Fruit fly (Drosophila melanogaster) whole organism, embryonic: Measurements from ENCODE around the gene CG10700.
A peak's percentile ranks its signal among the peaks of the same experiment; 100 is the strongest.

Experiments
- Aef1 ChIP-seq: fragments of 200-800 bp; sonication (Bioruptor generic); IDR thresholded peaks from 3 replicates; pipeline ENCODE4 v1.3.6; 2022; ENCODE audit warnings: missing biosample characterization, missing genetic modification characterization
- Atf-2 ChIP-seq: fragments of 200-800 bp; sonication (Bioruptor generic); optimal IDR thresholded peaks from 2 replicates; lab custom pipeline; 2016; ENCODE audit warnings: missing biosample characterization, missing genetic modification characterization
- Atf3 ChIP-seq: fragments of 200-800 bp; sonication (Bioruptor generic); optimal IDR thresholded peaks from 3 replicates; lab custom pipeline; 2016; ENCODE audit warnings: missing biosample characterization, missing genetic modification characterization
- Atf6 ChIP-seq: fragments of 200-800 bp; sonication (Bioruptor generic); IDR thresholded peaks from 2 replicates; pipeline ENCODE4 v1.3.6; 2022; ENCODE audit warnings: missing biosample characterization, missing genetic modification characterization
- CG10321 ChIP-seq: fragments of 200-800 bp; sonication (Bioruptor generic); IDR thresholded peaks from 2 replicates; pipeline ENCODE4 v1.3.6; 2022; ENCODE audit warnings: missing biosample characterization, missing genetic modification characterization
- CG11398 ChIP-seq: fragments of 200-800 bp; sonication (Bioruptor generic); optimal IDR thresholded peaks from 2 replicates; lab custom pipeline; 2016; ENCODE audit warnings: missing biosample characterization, missing genetic modification characterization
- CG12659 ChIP-seq: fragments of 200-800 bp; sonication (Bioruptor generic); optimal IDR thresholded peaks from 3 replicates; lab custom pipeline; 2017; ENCODE audit warnings: mild to moderate bottlenecking, missing biosample characterization, missing genetic modification reagents, missing genetic modification characterization
- CG13123 ChIP-seq: fragments of 200-800 bp; sonication (Bioruptor generic); optimal IDR thresholded peaks from 2 replicates; lab custom pipeline; 2016; ENCODE audit warnings: missing biosample characterization, missing genetic modification characterization
- CG13424 ChIP-seq: fragments of 200-800 bp; sonication (Bioruptor generic); optimal IDR thresholded peaks from 2 replicates; lab custom pipeline; 2019; ENCODE audit warnings: missing biosample characterization, mild to moderate bottlenecking, missing genetic modification characterization, moderate library complexity
- CG13624 ChIP-seq: fragments of 200-800 bp; sonication (Bioruptor generic); optimal IDR thresholded peaks from 2 replicates; lab custom pipeline; 2016; ENCODE audit warnings: missing biosample characterization, missing genetic modification characterization
- CG13775 ChIP-seq: fragments of 200-800 bp; sonication (Bioruptor generic); optimal IDR thresholded peaks from 3 replicates; lab custom pipeline; 2017; ENCODE audit warnings: missing biosample characterization, mild to moderate bottlenecking, missing genetic modification characterization
- CG15696 ChIP-seq: fragments of 200-800 bp; sonication (Bioruptor generic); optimal IDR thresholded peaks from 2 replicates; lab custom pipeline; 2019; ENCODE audit warnings: missing biosample characterization, mild to moderate bottlenecking, missing genetic modification characterization, moderate library complexity
- CG16813 ChIP-seq: fragments of 200-800 bp; sonication (Bioruptor generic); IDR thresholded peaks from 3 replicates; pipeline ENCODE4 v1.3.6; 2022; ENCODE audit warnings: missing biosample characterization, missing genetic modification characterization; ENCODE audit not compliant: partially characterized antibody
- CG16863 ChIP-seq: fragments of 200-800 bp; sonication (Bioruptor generic); optimal IDR thresholded peaks from 3 replicates; lab custom pipeline; 2016; ENCODE audit warnings: missing biosample characterization, missing genetic modification characterization
- CG17361 ChIP-seq: fragments of 200-800 bp; sonication (Bioruptor generic); IDR thresholded peaks from 3 replicates; pipeline ENCODE4 v1.3.6; 2022; ENCODE audit warnings: missing biosample characterization, missing genetic modification characterization
- CG17385 ChIP-seq: fragments of 200-800 bp; sonication (Bioruptor generic); optimal IDR thresholded peaks from 3 replicates; lab custom pipeline; 2018; ENCODE audit warnings: missing biosample characterization, mild to moderate bottlenecking, missing genetic modification characterization
- CG2875 ChIP-seq: fragments of 200-800 bp; sonication (Bioruptor generic); optimal IDR thresholded peaks from 2 replicates; lab custom pipeline; 2017; ENCODE audit warnings: missing biosample characterization, mild to moderate bottlenecking, missing genetic modification characterization, missing genetic modification reagents
- CG34376 ChIP-seq: fragments of 200-800 bp; sonication (Bioruptor generic); optimal IDR thresholded peaks from 2 replicates; lab custom pipeline; 2018; ENCODE audit warnings: missing biosample characterization, mild to moderate bottlenecking, missing genetic modification characterization
- CG3995 ChIP-seq: fragments of 200-800 bp; sonication (Bioruptor generic); optimal IDR thresholded peaks from 3 replicates; lab custom pipeline; 2016; ENCODE audit warnings: missing biosample characterization, missing genetic modification characterization
- CG7839 ChIP-seq: fragments of 200-800 bp; sonication (Bioruptor generic); optimal IDR thresholded peaks from 3 replicates; lab custom pipeline; 2018; ENCODE audit warnings: missing biosample characterization, mild to moderate bottlenecking, missing genetic modification characterization, moderate library complexity
- CG8478 ChIP-seq: fragments of >200 bp; optimal IDR thresholded peaks from 2 replicates; lab custom pipeline; 2018
- CG9932 ChIP-seq: fragments of 200-800 bp; sonication (Bioruptor generic); IDR thresholded peaks from 2 replicates; pipeline ENCODE4 v1.3.6; 2022; ENCODE audit warnings: missing biosample characterization, missing genetic modification characterization
- Dad ChIP-seq: fragments of 200-800 bp; sonication (Bioruptor generic); optimal IDR thresholded peaks from 3 replicates; lab custom pipeline; 2016; ENCODE audit warnings: missing biosample characterization, missing genetic modification characterization
- HLHmδ ChIP-seq: fragments of 200-800 bp; sonication (Bioruptor generic); optimal IDR thresholded peaks from 2 replicates; lab custom pipeline; 2018; ENCODE audit warnings: missing biosample characterization, mild to moderate bottlenecking, missing genetic modification characterization, moderate library complexity
- Hmx ChIP-seq: fragments of 200-800 bp; sonication (Bioruptor generic); optimal IDR thresholded peaks from 2 replicates; lab custom pipeline; 2016; ENCODE audit warnings: missing biosample characterization, missing genetic modification characterization
- Meics ChIP-seq: fragments of 200-800 bp; sonication (Bioruptor generic); optimal IDR thresholded peaks from 2 replicates; lab custom pipeline; 2017; ENCODE audit warnings: missing biosample characterization, mild to moderate bottlenecking, missing genetic modification characterization
- NFAT ChIP-seq: fragments of 200-800 bp; sonication (Bioruptor generic); IDR thresholded peaks from 2 replicates; pipeline ENCODE4 v1.3.6; 2022; ENCODE audit warnings: missing biosample characterization, missing genetic modification characterization
- Rx ChIP-seq: fragments of 200-800 bp; sonication (Bioruptor generic); IDR thresholded peaks from 2 replicates; pipeline ENCODE4 v1.3.6; 2022; ENCODE audit warnings: missing biosample characterization, missing genetic modification characterization
- Sry-β ChIP-seq: fragments of 200-800 bp; sonication (Bioruptor generic); optimal IDR thresholded peaks from 2 replicates; lab custom pipeline; 2018; ENCODE audit warnings: missing biosample characterization, mild to moderate bottlenecking, missing genetic modification characterization, moderate library complexity
- Ssrp ChIP-seq: fragments of 200-800 bp; sonication (Bioruptor generic); optimal IDR thresholded peaks from 2 replicates; lab custom pipeline; 2018; ENCODE audit warnings: missing biosample characterization, mild to moderate bottlenecking, missing genetic modification characterization, moderate library complexity
- bigmax ChIP-seq: fragments of 200-800 bp; sonication (Bioruptor generic); optimal IDR thresholded peaks from 2 replicates; lab custom pipeline; 2018; ENCODE audit warnings: missing biosample characterization, mild to moderate bottlenecking, missing genetic modification characterization
- cas ChIP-seq: fragments of 200-800 bp; sonication (Bioruptor generic); IDR thresholded peaks from 2 replicates; pipeline ENCODE4 v1.3.6; 2022; ENCODE audit warnings: missing biosample characterization, missing genetic modification characterization
- corto ChIP-seq: fragments of 200-800 bp; sonication (Bioruptor generic); optimal IDR thresholded peaks from 2 replicates; lab custom pipeline; 2016; ENCODE audit warnings: missing biosample characterization, mild to moderate bottlenecking, missing genetic modification characterization, moderate library complexity
- croc ChIP-seq: fragments of 200-800 bp; sonication (Bioruptor generic); conservative IDR thresholded peaks from 3 replicates; pipeline ENCODE4 v1.3.6; 2022; ENCODE audit warnings: missing biosample characterization, missing genetic modification characterization
- gem ChIP-seq: fragments of 200-800 bp; sonication (Bioruptor generic); optimal IDR thresholded peaks from 2 replicates; lab custom pipeline; 2019; ENCODE audit warnings: missing biosample characterization, mild to moderate bottlenecking, missing genetic modification characterization, moderate library complexity
- gfzf ChIP-seq: fragments of 200-800 bp; sonication (Bioruptor generic); optimal IDR thresholded peaks from 2 replicates; lab custom pipeline; 2016; ENCODE audit warnings: missing biosample characterization, mild to moderate bottlenecking, missing genetic modification characterization, moderate library complexity
- hth ChIP-seq: fragments of >200 bp; optimal IDR thresholded peaks from 2 replicates; lab custom pipeline; 2017; ENCODE audit warnings: inconsistent platforms
- insv ChIP-seq, 2 experiments: fragments of 200-800 bp; sonication (Bioruptor generic); optimal IDR thresholded peaks; 3 replicates each; lab custom pipeline; 2016 to 2018; ENCODE audit warnings: missing biosample characterization in 2 of 2, missing genetic modification characterization in 2 of 2
- inv ChIP-seq: fragments of 200-800 bp; sonication (Bioruptor generic); IDR thresholded peaks from 2 replicates; pipeline ENCODE4 v1.3.6; 2022; ENCODE audit warnings: missing biosample characterization, missing genetic modification characterization; ENCODE audit not compliant: partially characterized antibody
- ken ChIP-seq: fragments of 200-800 bp; sonication (Bioruptor generic); IDR thresholded peaks from 3 replicates; pipeline ENCODE4 v1.3.6; 2022; ENCODE audit warnings: missing biosample characterization, missing genetic modification characterization
- lmd ChIP-seq: fragments of 200-800 bp; sonication (Bioruptor generic); IDR thresholded peaks from 2 replicates; pipeline ENCODE4 v1.3.6; 2022; ENCODE audit warnings: missing biosample characterization, missing genetic modification characterization
- nau ChIP-seq: fragments of 200-800 bp; sonication (Bioruptor generic); optimal IDR thresholded peaks from 3 replicates; lab custom pipeline; 2017; ENCODE audit warnings: missing biosample characterization, mild to moderate bottlenecking, missing genetic modification characterization, missing genetic modification reagents
- ro ChIP-seq: fragments of 200-800 bp; sonication (Bioruptor generic); IDR thresholded peaks from 2 replicates; pipeline ENCODE4 v1.3.6; 2022; ENCODE audit warnings: missing biosample characterization, missing genetic modification characterization
- row ChIP-seq: fragments of 200-800 bp; sonication (Bioruptor generic); IDR thresholded peaks from 3 replicates; pipeline ENCODE4 v1.3.6; 2022; ENCODE audit warnings: missing biosample characterization, missing genetic modification characterization
- sc ChIP-seq, 3 experiments: fragments of >200 bp in 2 of 3; fragments of 200-800 bp in 1 of 3; sonication (Bioruptor generic) in 1 of 3; optimal IDR thresholded peaks; 2 replicates in 2 of 3; 3 replicates in 1 of 3; lab custom pipeline; 2017; ENCODE audit warnings: mild to moderate bottlenecking in 1 of 3, missing biosample characterization in 1 of 3, missing genetic modification characterization in 1 of 3, missing genetic modification reagents in 1 of 3
- scrt ChIP-seq: fragments of 200-800 bp; sonication (Bioruptor generic); optimal IDR thresholded peaks from 2 replicates; lab custom pipeline; 2018; ENCODE audit warnings: missing biosample characterization, mild to moderate bottlenecking, missing genetic modification characterization, moderate library complexity
- sd ChIP-seq: fragments of 200-800 bp; sonication (Bioruptor generic); optimal IDR thresholded peaks from 3 replicates; lab custom pipeline; 2018; ENCODE audit warnings: missing biosample characterization, mild to moderate bottlenecking, missing genetic modification characterization, moderate library complexity
- slp2 ChIP-seq: fragments of 200-800 bp; sonication (Bioruptor generic); optimal IDR thresholded peaks from 2 replicates; lab custom pipeline; 2016; ENCODE audit warnings: missing biosample characterization, missing genetic modification characterization
- sob ChIP-seq: fragments of 200-800 bp; sonication (Bioruptor generic); IDR thresholded peaks from 2 replicates; pipeline ENCODE4 v1.3.6; 2022; ENCODE audit warnings: missing biosample characterization, missing genetic modification characterization
- sqz ChIP-seq: fragments of 200-800 bp; sonication (Bioruptor generic); optimal IDR thresholded peaks from 3 replicates; lab custom pipeline; 2018; ENCODE audit warnings: missing biosample characterization, mild to moderate bottlenecking, missing genetic modification characterization
- tin ChIP-seq: fragments of 200-800 bp; sonication (Bioruptor generic); optimal IDR thresholded peaks from 3 replicates; lab custom pipeline; 2016; ENCODE audit warnings: missing biosample characterization, missing genetic modification characterization

CG10700 gene

dm6 chr2L:19045111-19045560 lies 33.7 kb downstream of the CG10700 start, which contains the start of the genes Ttc19 and Acn (continued):
- TF ChIP-seq sd (tag; lab: Kevin White, UChicago) (no peak), CG13123 (peak; percentile 65), CG17385 (GFP tag; lab: Kevin White, UChicago) (peak; percentile 82), CG16813 (GFP tag; lab: Robert Waterston, UW) (peak; percentile 98), inv (GFP tag; lab: Robert Waterston, UW) (peak; percentile 93), bigmax (GFP tag; lab: Kevin White, UChicago) (no peak), CG10321 (GFP tag; lab: Robert Waterston, UW) (no peak), sc (optimal IDR thresholded peaks at IDR 0.05; lab: Kevin White, UChicago) (no peak), sc (GFP tag; optimal IDR thresholded peaks at IDR 0.05; lab: Kevin White, UChicago) (peak; percentile 32), CG16863 (GFP tag; lab: Kevin White, UChicago) (peak; percentile 89), corto (GFP tag; lab: Kevin White, UChicago) (no peak), lmd (peak; percentile 79), CG13775 (GFP tag; lab: Kevin White, UChicago) (peak; percentile 91), slp2 (GFP tag; lab: Kevin White, UChicago) (peak; percentile 86), CG17361 (GFP tag; lab: Robert Waterston, UW) (peak; percentile 91), ro (peak; percentile 8; the same call in 1 of the 2 replicates), tin (peak; percentile 88), Meics (GFP tag; lab: Kevin White, UChicago) (peak; percentile 79), Hmx (GFP tag; lab: Kevin White, UChicago) (peak; percentile 72), hth (lab: Kevin White, UChicago) (no peak), CG3995 (GFP tag; lab: Kevin White, UChicago) (peak; percentile 16), gfzf (GFP tag; lab: Kevin White, UChicago) (peak; percentile 37), ken (GFP tag; lab: Robert Waterston, UW) (peak; percentile 86), CG13424 (tag; lab: Kevin White, UChicago) (peak; percentile 87), Rx (peak; percentile 53; the same call in 1 of the 2 replicates), CG13624 (GFP tag; lab: Kevin White, UChicago) (peak; percentile 92), scrt (GFP tag; lab: Kevin White, UChicago) (no peak), CG15696 (tag; lab: Kevin White, UChicago) (peak; percentile 79), sob (GFP tag; lab: Robert Waterston, UW) (peak; percentile 91), cas (GFP tag; lab: Robert Waterston, UW) (peak; percentile 68; the same call in 1 of the 2 replicates), nau (GFP tag; lab: Kevin White, UChicago) (no peak), CG9932 (GFP tag; lab: Robert Waterston, UW) (peak; percentile 92), Atf-2 (GFP tag; lab: Kevin White, UChicago) (peak; percentile 80), Aef1 (GFP tag; lab: Robert Waterston, UW) (peak; percentile 85), CG2875 (GFP tag; lab: Kevin White, UChicago) (peak; percentile 65), insv (GFP tag; optimal IDR thresholded peaks at IDR 0.05; lab: Kevin White, UChicago) (peak in 1 of 2 experiments; percentile 66), Dad (peak; percentile 92), HLHmδ (GFP tag; lab: Kevin White, UChicago) (no peak), CG11398 (GFP tag; lab: Kevin White, UChicago) (peak; percentile 81), sqz (GFP tag; lab: Kevin White, UChicago) (no peak), CG34376 (GFP tag; lab: Kevin White, UChicago) (peak; percentile 75), row (GFP tag; lab: Robert Waterston, UW) (peak; percentile 96), CG12659 (peak; percentile 86), Atf3 (GFP tag; lab: Kevin White, UChicago) (peak; percentile 85), Ssrp (tag; lab: Kevin White, UChicago) (peak; percentile 78), CG8478 (lab: Kevin White, UChicago) (no peak), Sry-β (GFP tag; lab: Kevin White, UChicago) (no peak), CG7839 (tag; lab: Kevin White, UChicago) (peak; percentile 78), gem (peak; percentile 88), NFAT (GFP tag; lab: Robert Waterston, UW) (peak; percentile 76), Atf6 (GFP tag; lab: Robert Waterston, UW) (peak; percentile 82), croc (peak; percentile 56; the same call in 1 of the 3 replicates)
